Worm (Caenorhabditis elegans): ENCODE data around the gene dhhc-6.

ce11 chrIV:12167944-12168343, 43.2 kb downstream of the dhhc-6 start, which contains the start of gene F20B10.3:
- TF ChIP-seq skn-1 (tag; optimal IDR thresholded peaks at IDR 0.05) (no peak), elt-3 (tag; optimal IDR thresholded peaks at IDR 0.05) (no peak), ztf-11 (tag; optimal IDR thresholded peaks at IDR 0.05) (no peak), nhr-43 (tag; optimal IDR thresholded peaks at IDR 0.05; ENCODE audit: poor library complexity, severe bottlenecking) (no peak), pha-4 (tag; optimal IDR thresholded peaks at IDR 0.05) (no peak)

All from whole organism, L3 larva.